Fruit fly (Drosophila melanogaster) whole organism, embryonic: Measurements from ENCODE around the gene CG32554.

Source experiments
- CG10147 ChIP-seq: fragments of 200-800 bp; sonication (Bioruptor generic); optimal IDR thresholded peaks from 2 replicates; lab custom pipeline; 2019; ENCODE audit warnings: missing biosample characterization, mild to moderate bottlenecking, missing genetic modification characterization, moderate library complexity
- CG10209 ChIP-seq: fragments of 200-800 bp; sonication (Bioruptor generic); optimal IDR thresholded peaks from 3 replicates; lab custom pipeline; 2017; ENCODE audit warnings: missing biosample characterization, mild to moderate bottlenecking, missing genetic modification characterization, missing genetic modification reagents
- CG11504 ChIP-seq: fragments of 200-800 bp; sonication (Bioruptor generic); optimal IDR thresholded peaks from 3 replicates; lab custom pipeline; 2019; ENCODE audit warnings: missing biosample characterization, mild to moderate bottlenecking, missing genetic modification characterization, moderate library complexity
- CG12104 ChIP-seq: fragments of 200-800 bp; sonication (Bioruptor generic); optimal IDR thresholded peaks from 3 replicates; lab custom pipeline; 2016; ENCODE audit warnings: missing biosample characterization, missing genetic modification characterization
- CG1233 ChIP-seq: fragments of 200-800 bp; sonication (Bioruptor generic); optimal IDR thresholded peaks from 4 replicates; lab custom pipeline; 2018; ENCODE audit warnings: missing biosample characterization, mild to moderate bottlenecking, missing genetic modification characterization
- CG12659 ChIP-seq: fragments of 200-800 bp; sonication (Bioruptor generic); optimal IDR thresholded peaks from 3 replicates; lab custom pipeline; 2017; ENCODE audit warnings: mild to moderate bottlenecking, missing biosample characterization, missing genetic modification reagents, missing genetic modification characterization
- CG13894 ChIP-seq: fragments of 200-800 bp; sonication (Bioruptor generic); optimal IDR thresholded peaks from 3 replicates; lab custom pipeline; 2018; ENCODE audit warnings: missing biosample characterization, mild to moderate bottlenecking, missing genetic modification characterization, moderate library complexity
- CG15479 ChIP-seq: fragments of 200-800 bp; sonication (Bioruptor generic); optimal IDR thresholded peaks from 3 replicates; lab custom pipeline; 2019; ENCODE audit warnings: missing biosample characterization, mild to moderate bottlenecking, missing genetic modification characterization, moderate library complexity
- CG1603 ChIP-seq: fragments of 200-800 bp; sonication (Bioruptor generic); optimal IDR thresholded peaks from 2 replicates; lab custom pipeline; 2019; ENCODE audit warnings: missing biosample characterization, mild to moderate bottlenecking, missing genetic modification characterization, moderate library complexity
- CG17359 ChIP-seq: fragments of 200-800 bp; sonication (Bioruptor generic); optimal IDR thresholded peaks from 3 replicates; lab custom pipeline; 2018; ENCODE audit warnings: missing biosample characterization, mild to moderate bottlenecking, missing genetic modification characterization, moderate library complexity
- CG2712 ChIP-seq: fragments of 200-800 bp; optimal IDR thresholded peaks from 3 replicates; lab custom pipeline; 2019; ENCODE audit warnings: missing biosample characterization, mild to moderate bottlenecking, missing genetic modification characterization, moderate library complexity
- CG30020 ChIP-seq: fragments of 200-800 bp; optimal IDR thresholded peaks from 2 replicates; lab custom pipeline; 2019; ENCODE audit warnings: missing biosample characterization, mild to moderate bottlenecking, missing genetic modification characterization, moderate library complexity
- CG30431 ChIP-seq: fragments of 200-800 bp; sonication (Bioruptor generic); optimal IDR thresholded peaks from 2 replicates; lab custom pipeline; 2017; ENCODE audit warnings: missing biosample characterization, missing genetic modification characterization
- CG34224 ChIP-seq: fragments of 200-800 bp; sonication (Bioruptor generic); IDR thresholded peaks from 3 replicates; pipeline ENCODE4 v1.3.6; 2022; ENCODE audit warnings: missing biosample characterization, missing genetic modification characterization; ENCODE audit not compliant: partially characterized antibody
- CG6765 ChIP-seq: fragments of 200-800 bp; sonication (Bioruptor generic); optimal IDR thresholded peaks from 3 replicates; lab custom pipeline; 2017; ENCODE audit warnings: missing biosample characterization, mild to moderate bottlenecking, missing genetic modification characterization
- CG6813 ChIP-seq: fragments of 200-800 bp; sonication (Bioruptor generic); optimal IDR thresholded peaks from 2 replicates; lab custom pipeline; 2017; ENCODE audit warnings: missing biosample characterization, missing genetic modification characterization, mild to moderate bottlenecking, moderate library complexity, missing genetic modification reagents
- CG7928 ChIP-seq: fragments of 200-800 bp; sonication (Bioruptor generic); optimal IDR thresholded peaks from 2 replicates; lab custom pipeline; 2017; ENCODE audit warnings: missing biosample characterization, mild to moderate bottlenecking, missing genetic modification characterization
- CG8089 ChIP-seq: fragments of 200-800 bp; sonication (Bioruptor generic); optimal IDR thresholded peaks from 3 replicates; lab custom pipeline; 2016; ENCODE audit warnings: missing biosample characterization, missing genetic modification characterization
- CG9215 ChIP-seq: fragments of 200-800 bp; sonication (Bioruptor generic); IDR thresholded peaks from 2 replicates; pipeline ENCODE4 v1.3.6; 2022; ENCODE audit warnings: missing biosample characterization, missing genetic modification characterization
- CG9727 ChIP-seq: fragments of 200-800 bp; sonication (Bioruptor generic); optimal IDR thresholded peaks from 3 replicates; lab custom pipeline; 2017; ENCODE audit warnings: missing biosample characterization, mild to moderate bottlenecking, missing genetic modification characterization
- CoRest ChIP-seq: fragments of 200-800 bp; sonication (Bioruptor generic); optimal IDR thresholded peaks from 3 replicates; lab custom pipeline; 2018; ENCODE audit warnings: missing biosample characterization, mild to moderate bottlenecking, missing genetic modification characterization, moderate library complexity
- CrebB ChIP-seq: fragments of 200-800 bp; sonication (Bioruptor generic); optimal IDR thresholded peaks from 3 replicates; lab custom pipeline; 2018; ENCODE audit warnings: missing biosample characterization, mild to moderate bottlenecking, missing genetic modification characterization
- Dbx ChIP-seq: fragments of 200-800 bp; sonication (Bioruptor generic); IDR thresholded peaks from 3 replicates; pipeline ENCODE4 v1.3.6; 2022; ENCODE audit warnings: missing biosample characterization, missing genetic modification characterization
- Dll ChIP-seq: fragments of 200-800 bp; sonication (Bioruptor generic); IDR thresholded peaks from 4 replicates; pipeline ENCODE4 v1.3.6; 2022; ENCODE audit warnings: missing biosample characterization, missing genetic modification characterization; ENCODE audit not compliant: partially characterized antibody
- Drgx ChIP-seq: fragments of 200-800 bp; sonication (Bioruptor generic); IDR thresholded peaks from 2 replicates; pipeline ENCODE4 v1.3.6; 2022; ENCODE audit warnings: missing biosample characterization, missing genetic modification characterization
- Eip74EF ChIP-seq, 2 experiments: fragments of 200-800 bp in 1 of 2; fragments of >200 bp in 1 of 2; sonication (Bioruptor generic) in 1 of 2; optimal IDR thresholded peaks; 2 replicates each; lab custom pipeline; 2017 to 2019; ENCODE audit warnings: missing biosample characterization in 2 of 2, missing genetic modification characterization in 2 of 2, mild to moderate bottlenecking in 1 of 2, moderate library complexity in 1 of 2
- HLH54F ChIP-seq: fragments of 200-800 bp; sonication (Bioruptor generic); optimal IDR thresholded peaks from 3 replicates; lab custom pipeline; 2016; ENCODE audit warnings: missing biosample characterization, missing genetic modification characterization
- Hmr ChIP-seq: fragments of 200-800 bp; sonication (Bioruptor generic); optimal IDR thresholded peaks from 3 replicates; lab custom pipeline; 2017; ENCODE audit warnings: mild to moderate bottlenecking, missing biosample characterization, missing genetic modification reagents, missing genetic modification characterization
- Hsf ChIP-seq: fragments of 200-800 bp; sonication (Bioruptor generic); optimal IDR thresholded peaks from 3 replicates; lab custom pipeline; 2016; ENCODE audit warnings: missing biosample characterization, missing genetic modification characterization
- NFAT ChIP-seq: fragments of 200-800 bp; sonication (Bioruptor generic); IDR thresholded peaks from 2 replicates; pipeline ENCODE4 v1.3.6; 2022; ENCODE audit warnings: missing biosample characterization, missing genetic modification characterization
- Scr ChIP-seq: fragments of 200-800 bp; sonication (Bioruptor generic); IDR thresholded peaks from 2 replicates; pipeline ENCODE4 v1.3.6; 2022; ENCODE audit warnings: missing biosample characterization, missing genetic modification characterization; ENCODE audit not compliant: partially characterized antibody
- al ChIP-seq: fragments of 200-800 bp; sonication (Bioruptor generic); IDR thresholded peaks from 2 replicates; pipeline ENCODE4 v1.3.6; 2022; ENCODE audit warnings: missing biosample characterization, missing genetic modification characterization
- bsh ChIP-seq, 2 experiments: fragments of 200-800 bp; sonication (Bioruptor generic); optimal IDR thresholded peaks; 2 replicates each; lab custom pipeline; 2017 to 2018; ENCODE audit warnings: mild to moderate bottlenecking in 2 of 2, missing biosample characterization in 2 of 2, missing genetic modification characterization in 2 of 2, moderate library complexity in 1 of 2
- caup ChIP-seq: fragments of 200-800 bp; sonication (Bioruptor generic); optimal IDR thresholded peaks from 3 replicates; lab custom pipeline; 2017; ENCODE audit warnings: missing biosample characterization, mild to moderate bottlenecking, missing genetic modification characterization, moderate library complexity; ENCODE audit not compliant: severe bottlenecking
- ci ChIP-seq: fragments of 200-800 bp; sonication (Bioruptor generic); IDR thresholded peaks from 3 replicates; pipeline ENCODE4 v1.3.6; 2022; ENCODE audit warnings: missing biosample characterization, missing genetic modification characterization
- croc ChIP-seq: fragments of 200-800 bp; sonication (Bioruptor generic); conservative IDR thresholded peaks from 3 replicates; pipeline ENCODE4 v1.3.6; 2022; ENCODE audit warnings: missing biosample characterization, missing genetic modification characterization
- emc ChIP-seq: fragments of 200-800 bp; sonication (Bioruptor generic); optimal IDR thresholded peaks from 2 replicates; lab custom pipeline; 2016; ENCODE audit warnings: missing biosample characterization, missing genetic modification characterization
- eyg ChIP-seq: fragments of 200-800 bp; sonication (Bioruptor generic); optimal IDR thresholded peaks from 3 replicates; lab custom pipeline; 2016; ENCODE audit warnings: missing biosample characterization, missing genetic modification characterization
- gem ChIP-seq: fragments of 200-800 bp; sonication (Bioruptor generic); optimal IDR thresholded peaks from 2 replicates; lab custom pipeline; 2019; ENCODE audit warnings: missing biosample characterization, mild to moderate bottlenecking, missing genetic modification characterization, moderate library complexity
- kay ChIP-seq: fragments of 200-800 bp; sonication (Bioruptor generic); optimal IDR thresholded peaks from 2 replicates; lab custom pipeline; 2016; ENCODE audit warnings: missing biosample characterization, missing genetic modification characterization
- nom ChIP-seq: fragments of 200-800 bp; sonication (Bioruptor generic); optimal IDR thresholded peaks from 2 replicates; lab custom pipeline; 2017; ENCODE audit warnings: missing biosample characterization, missing genetic modification characterization, mild to moderate bottlenecking, moderate library complexity, missing genetic modification reagents
- phol ChIP-seq: fragments of 200-800 bp; sonication (Bioruptor generic); optimal IDR thresholded peaks from 3 replicates; lab custom pipeline; 2018; ENCODE audit warnings: missing biosample characterization, mild to moderate bottlenecking, missing genetic modification characterization, moderate library complexity
- rib ChIP-seq: fragments of 200-800 bp; sonication (Bioruptor generic); IDR thresholded peaks from 2 replicates; pipeline ENCODE4 v1.3.6; 2022; ENCODE audit warnings: missing biosample characterization, missing genetic modification characterization
- shn ChIP-seq: fragments of 200-800 bp; sonication (Bioruptor generic); optimal IDR thresholded peaks from 3 replicates; lab custom pipeline; 2016; ENCODE audit warnings: missing biosample characterization, missing genetic modification characterization

Gene CG32554

DNA sequence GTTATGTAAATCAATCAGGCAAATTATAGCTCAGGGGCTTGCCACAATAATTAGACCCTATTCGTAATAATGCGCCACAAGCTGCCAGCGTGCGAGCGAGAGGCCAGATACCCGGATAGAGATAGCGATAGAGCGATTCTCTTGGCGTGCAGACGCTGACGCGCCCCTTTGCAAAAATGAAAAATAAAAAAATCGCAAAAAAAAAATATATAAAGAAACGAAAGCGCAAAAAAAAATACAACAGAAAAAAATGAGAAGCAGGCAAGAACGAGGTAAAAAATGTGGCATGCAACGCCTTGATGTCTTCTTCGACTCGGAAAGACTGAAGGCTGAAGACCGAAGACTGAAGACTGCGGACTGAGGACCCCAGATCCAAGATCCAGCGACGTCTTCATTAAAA is 46.1 kb downstream of the CG32554 start:
- TF ChIP-seq croc (GFP tag; lab: Robert Waterston, UW) (no peak), CG11504 (tag; lab: Kevin White, UChicago) (no peak), nom (GFP tag; lab: Kevin White, UChicago) (peak; percentile 89), Scr (GFP tag; lab: Robert Waterston, UW) (no peak), CG6765 (GFP tag; lab: Kevin White, UChicago) (no peak), CG30020 (tag; lab: Kevin White, UChicago) (no peak), Drgx (GFP tag; lab: Robert Waterston, UW) (no peak), eyg (GFP tag; lab: Kevin White, UChicago) (no peak), bsh (GFP tag; optimal IDR thresholded peaks at IDR 0.05; lab: Kevin White, UChicago) (peak in 1 of 2 experiments; percentile 50), CG8089 (GFP tag; lab: Kevin White, UChicago) (no peak)

DNA sequence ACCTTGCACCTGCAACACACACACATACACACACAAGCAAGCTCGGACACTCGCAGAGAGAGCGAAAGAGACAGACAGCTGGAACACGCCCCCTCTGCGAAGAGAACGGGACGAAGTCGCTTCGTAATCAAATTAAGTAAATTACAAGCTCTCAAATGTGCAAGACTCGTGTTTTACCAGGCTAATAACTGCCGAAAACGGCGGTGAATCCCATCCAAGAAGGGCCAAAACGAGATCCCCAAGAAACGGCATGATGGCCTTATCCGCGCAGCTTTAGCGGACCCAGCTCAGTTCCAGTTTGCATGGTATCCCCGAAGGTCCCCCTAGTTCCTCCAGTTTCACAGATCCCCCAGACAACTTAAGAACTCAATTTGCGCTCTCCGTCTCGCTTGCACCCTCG is 48.4 kb downstream of the CG32554 start:
- TF ChIP-seq Eip74EF (GFP tag; optimal IDR thresholded peaks at IDR 0.05; lab: Kevin White, UChicago) (no peak), CG2712 (no peak), CG7928 (GFP tag; lab: Kevin White, UChicago) (no peak), CG1233 (GFP tag; lab: Kevin White, UChicago) (no peak), kay (GFP tag; lab: Kevin White, UChicago) (no peak), CG6813 (GFP tag; lab: Kevin White, UChicago) (no peak), CG34224 (GFP tag; lab: Robert Waterston, UW) (no peak)
- TF ChIP-seq, all 482 proteins: peak for 0

DNA sequence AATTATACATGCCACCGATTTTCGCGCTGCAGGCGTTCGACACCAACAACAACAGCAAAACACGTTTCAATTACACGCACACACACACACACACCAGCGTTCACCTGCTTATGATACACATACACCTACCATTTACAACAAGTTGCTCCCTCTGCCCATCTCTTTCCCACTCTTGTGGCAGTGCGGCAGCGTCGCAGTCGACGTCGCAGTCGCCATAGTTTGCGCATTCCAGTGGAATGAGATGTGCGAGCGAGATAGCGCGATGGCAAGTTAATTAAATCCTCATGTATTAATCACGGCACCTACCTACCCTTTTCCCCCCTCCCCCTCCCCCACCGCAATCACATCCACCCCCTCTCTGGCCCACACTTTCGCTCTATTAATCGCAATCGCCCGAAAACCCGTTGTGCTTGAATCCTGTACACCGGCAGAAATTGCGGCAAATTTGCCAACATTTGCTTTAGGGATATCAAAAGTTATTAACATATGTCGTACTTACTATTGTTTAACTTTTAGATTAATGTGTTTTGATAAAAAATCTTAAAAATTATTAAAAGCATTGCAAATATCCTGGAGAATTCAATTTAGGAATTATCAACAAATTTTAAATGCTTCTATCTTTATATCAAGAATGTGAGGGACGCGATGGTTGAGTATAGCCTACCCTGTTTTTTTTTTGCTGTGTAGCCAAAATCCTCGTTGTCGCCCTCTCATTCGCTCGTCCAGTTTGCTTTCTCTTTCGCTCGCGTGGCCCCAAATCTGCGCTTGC is 49.9 kb downstream of the CG32554 start:
- TF ChIP-seq CG17359 (tag; lab: Kevin White, UChicago) (peak; percentile 35), CG1603 (tag; lab: Kevin White, UChicago) (peak; percentile 17), CrebB (tag; lab: Kevin White, UChicago) (no peak), emc (GFP tag; lab: Kevin White, UChicago) (no peak), HLH54F (GFP tag; lab: Kevin White, UChicago) (no peak), Dll (GFP tag; lab: Robert Waterston, UW) (no peak), CoRest (tag; lab: Kevin White, UChicago) (peak; percentile 43), CG9727 (peak; percentile 63), CG9215 (peak; percentile 40; the same call in 1 of the 2 replicates), CG12104 (peak; percentile 4), CG13894 (no peak), rib (no peak), CG10209 (GFP tag; lab: Kevin White, UChicago) (peak; percentile 24), al (GFP tag; lab: Robert Waterston, UW) (0 out of 2 replicates have a peak, but pooled peaks have one; percentile 8), phol (tag; lab: Kevin White, UChicago) (peak; percentile 48), gem (tag; lab: Kevin White, UChicago) (peak; percentile 72), CG2712 (peak; percentile 3), caup (GFP tag; lab: Kevin White, UChicago) (peak; percentile 16), CG10147 (GFP tag; lab: Kevin White, UChicago) (peak; percentile 14), NFAT (GFP tag; lab: Robert Waterston, UW) (no peak), Dbx (GFP tag; lab: Robert Waterston, UW) (0 out of 3 replicates have a peak, but pooled peaks have one; percentile 22), ci (peak; percentile 46; the same call in 1 of the 3 replicates), CG30431 (GFP tag; lab: Kevin White, UChicago) (peak; percentile 41), CG12659 (GFP tag; lab: Kevin White, UChicago) (peak; percentile 15), CG15479 (GFP tag; lab: Kevin White, UChicago) (peak; percentile 24), shn (GFP tag; lab: Kevin White, UChicago) (no peak), Hmr (GFP tag; lab: Kevin White, UChicago) (peak; percentile 58), Hsf (GFP tag; lab: Kevin White, UChicago) (peak; percentile 23)
